Comparison of ENCODE assay signal across 1 fruit fly cellular context in genomic region chr2L:8543102-8543501, dm6.
TF ChIP-seq lines count a peak whose summit lies in the region.

No protein-coding gene starts in this region.

TF ChIP-seq in whole organism, embryonic, 481 proteins besides CTCF, POLR2A, EP300 and RAD21 (continued from another document):
- 0 out of 2 replicates have a peak, but pooled peaks have one; percentile 5 for TF ChIP-seq CG10321 (GFP tag; IDR thresholded peaks at IDR 0.05; lab: Robert Waterston, UW)
- peak; percentile 21 for TF ChIP-seq her (GFP tag; optimal IDR thresholded peaks at IDR 0.05; lab: Kevin White, UChicago)
- peak; percentile 27 for TF ChIP-seq caup (GFP tag; optimal IDR thresholded peaks at IDR 0.05; lab: Kevin White, UChicago; ENCODE audit: severe bottlenecking)
- peak; percentile 69 for TF ChIP-seq sens (GFP tag; lab: Kevin White, UChicago)
- TF ChIP-seq Med (GFP tag; lab: Kevin White, UChicago) = peak; percentile 76
- no peak for TF ChIP-seq emc (GFP tag; optimal IDR thresholded peaks at IDR 0.05; lab: Kevin White, UChicago)
- TF ChIP-seq sug (tag; optimal IDR thresholded peaks at IDR 0.05; lab: Kevin White, UChicago) = peak; percentile 18
- TF ChIP-seq pzg (GFP tag; optimal IDR thresholded peaks at IDR 0.05; lab: Kevin White, UChicago) = peak; percentile 31
- no peak for TF ChIP-seq CG8281 (tag; optimal IDR thresholded peaks at IDR 0.05; lab: Kevin White, UChicago)
- TF ChIP-seq Adf1 (GFP tag; IDR thresholded peaks at IDR 0.05; lab: Robert Waterston, UW) = peak; percentile 66
- TF ChIP-seq repo (GFP tag; optimal IDR thresholded peaks at IDR 0.05; lab: Kevin White, UChicago) = no peak
- peak; percentile 23 for TF ChIP-seq CG12391 (tag; optimal IDR thresholded peaks at IDR 0.05; lab: Kevin White, UChicago)
- peak in 1 of 2 experiments; percentile 6 for TF ChIP-seq chif (GFP tag; optimal IDR thresholded peaks at IDR 0.05; lab: Kevin White, UChicago)
- TF ChIP-seq zf30C (GFP tag; optimal IDR thresholded peaks at IDR 0.05; lab: Kevin White, UChicago) = peak; percentile 6
- TF ChIP-seq rib (GFP tag; IDR thresholded peaks at IDR 0.05; lab: Robert Waterston, UW) = peak; percentile 12; the same call in 1 of the 2 replicates
- TF ChIP-seq CG34224 (GFP tag; IDR thresholded peaks at IDR 0.05; lab: Robert Waterston, UW; ENCODE audit: partially characterized antibody) = peak; percentile 34; the same call in 2 of the 3 replicates
- peak; percentile 20 for TF ChIP-seq CG15514 (GFP tag; optimal IDR thresholded peaks at IDR 0.05; lab: Kevin White, UChicago)
- TF ChIP-seq CG9797 (GFP tag; optimal IDR thresholded peaks at IDR 0.05; lab: Kevin White, UChicago) = peak; percentile 71
- peak; percentile 6 for TF ChIP-seq gcm (GFP tag; optimal IDR thresholded peaks at IDR 0.05; lab: Kevin White, UChicago)
- no peak for TF ChIP-seq Camta (GFP tag; optimal IDR thresholded peaks at IDR 0.05; lab: Kevin White, UChicago)
- peak; percentile 65 for TF ChIP-seq bbx (GFP tag; IDR thresholded peaks at IDR 0.05; lab: Robert Waterston, UW; ENCODE audit: partially characterized antibody)
- peak; percentile 27; the same call in 1 of the 2 replicates for TF ChIP-seq ato (GFP tag; IDR thresholded peaks at IDR 0.05; lab: Robert Waterston, UW; ENCODE audit: partially characterized antibody)
- peak; percentile 44 for TF ChIP-seq wek (GFP tag; optimal IDR thresholded peaks at IDR 0.05; lab: Kevin White, UChicago)
- TF ChIP-seq CG2875 (GFP tag; optimal IDR thresholded peaks at IDR 0.05; lab: Kevin White, UChicago) = peak; percentile 41
- TF ChIP-seq Asciz (GFP tag; optimal IDR thresholded peaks at IDR 0.05; lab: Kevin White, UChicago) = peak; percentile 31
- TF ChIP-seq Ets97D (GFP tag; optimal IDR thresholded peaks at IDR 0.05; lab: Kevin White, UChicago) = peak; percentile 2
- TF ChIP-seq CG17359 (tag; optimal IDR thresholded peaks at IDR 0.05; lab: Kevin White, UChicago) = peak; percentile 15
- peak; percentile 16 for TF ChIP-seq Hmr (GFP tag; optimal IDR thresholded peaks at IDR 0.05; lab: Kevin White, UChicago)
- TF ChIP-seq CG9215 (GFP tag; IDR thresholded peaks at IDR 0.05; lab: Robert Waterston, UW) = no peak
- peak; percentile 99 for TF ChIP-seq CG3163 (GFP tag; optimal IDR thresholded peaks at IDR 0.05; lab: Kevin White, UChicago)
- TF ChIP-seq sd (tag; optimal IDR thresholded peaks at IDR 0.05; lab: Kevin White, UChicago) = no peak
- TF ChIP-seq bowl (GFP tag; IDR thresholded peaks at IDR 0.05; lab: Robert Waterston, UW) = no peak
- TF ChIP-seq CG34422 (GFP tag; IDR thresholded peaks at IDR 0.05; lab: Robert Waterston, UW) = peak; percentile 10; the same call in 1 of the 3 replicates
- TF ChIP-seq gfzf (GFP tag; optimal IDR thresholded peaks at IDR 0.05; lab: Kevin White, UChicago) = peak; percentile 92
- TF ChIP-seq CG33557 (GFP tag; optimal IDR thresholded peaks at IDR 0.05; lab: Kevin White, UChicago) = peak; percentile 41
- TF ChIP-seq CG13287 (GFP tag; IDR thresholded peaks at IDR 0.05; lab: Robert Waterston, UW; ENCODE audit: partially characterized antibody) = peak; percentile 60
- TF ChIP-seq grau (tag; optimal IDR thresholded peaks at IDR 0.05; lab: Kevin White, UChicago) = peak; percentile 18
- peak; percentile 59 for TF ChIP-seq CG10431 (GFP tag; optimal IDR thresholded peaks at IDR 0.05; lab: Kevin White, UChicago)
- TF ChIP-seq CG1603 (tag; optimal IDR thresholded peaks at IDR 0.05; lab: Kevin White, UChicago) = peak; percentile 55
- TF ChIP-seq MESR4 (GFP tag; optimal IDR thresholded peaks at IDR 0.05; lab: Kevin White, UChicago) = peak; percentile 1
- peak; percentile 27 for TF ChIP-seq CG12769 (tag; optimal IDR thresholded peaks at IDR 0.05; lab: Kevin White, UChicago)
- TF ChIP-seq crp (GFP tag; optimal IDR thresholded peaks at IDR 0.05; lab: Kevin White, UChicago) = peak in 1 of 2 experiments; percentile 21
- TF ChIP-seq chm (GFP tag; IDR thresholded peaks at IDR 0.05; lab: Robert Waterston, UW) = peak; percentile 86
- peak; percentile 87 for TF ChIP-seq pfk (GFP tag; optimal IDR thresholded peaks at IDR 0.05; lab: Kevin White, UChicago)
- no peak for TF ChIP-seq usp (GFP tag; optimal IDR thresholded peaks at IDR 0.05; lab: Kevin White, UChicago)
- TF ChIP-seq psq (GFP tag; optimal IDR thresholded peaks at IDR 0.05; lab: Kevin White, UChicago) = peak; percentile 62
- TF ChIP-seq CG18599 (GFP tag; optimal IDR thresholded peaks at IDR 0.05; lab: Kevin White, UChicago) = peak; percentile 20
- peak; percentile 4 for TF ChIP-seq CG15601 (tag; optimal IDR thresholded peaks at IDR 0.05; lab: Kevin White, UChicago)
- peak in 1 of 2 experiments; percentile 30 for TF ChIP-seq Pdp1 (GFP tag; optimal IDR thresholded peaks at IDR 0.05; lab: Kevin White, UChicago)
- peak; percentile 31 for TF ChIP-seq HmgZ (tag; optimal IDR thresholded peaks at IDR 0.05; lab: Kevin White, UChicago)
- TF ChIP-seq CG4617 (GFP tag; optimal IDR thresholded peaks at IDR 0.05; lab: Kevin White, UChicago; ENCODE audit: borderline replicate concordance) = peak; percentile 3
- peak; percentile 80; the same call in 2 of the 3 replicates for TF ChIP-seq ci (GFP tag; IDR thresholded peaks at IDR 0.05; lab: Robert Waterston, UW)
- TF ChIP-seq Jarid2 (GFP tag; optimal IDR thresholded peaks at IDR 0.05; lab: Kevin White, UChicago) = peak; percentile 87
- TF ChIP-seq shn (GFP tag; optimal IDR thresholded peaks at IDR 0.05; lab: Kevin White, UChicago) = no peak
- TF ChIP-seq dm (GFP tag; optimal IDR thresholded peaks at IDR 0.05; lab: Kevin White, UChicago) = peak; percentile 24
- TF ChIP-seq CG17829 (tag; optimal IDR thresholded peaks at IDR 0.05; lab: Kevin White, UChicago) = peak; percentile 42
- TF ChIP-seq NC2β (GFP tag; optimal IDR thresholded peaks at IDR 0.05; lab: Kevin White, UChicago) = peak; percentile 43
- TF ChIP-seq CG2202 (tag; optimal IDR thresholded peaks at IDR 0.05; lab: Kevin White, UChicago) = peak; percentile 14
- TF ChIP-seq CG2116 (GFP tag; optimal IDR thresholded peaks at IDR 0.05; lab: Kevin White, UChicago) = peak; percentile 9
- TF ChIP-seq crc (GFP tag; optimal IDR thresholded peaks at IDR 0.05; lab: Kevin White, UChicago) = no peak
- no peak for TF ChIP-seq so (GFP tag; IDR thresholded peaks at IDR 0.05; lab: Robert Waterston, UW)
- TF ChIP-seq lmd (GFP tag; IDR thresholded peaks at IDR 0.05; lab: Robert Waterston, UW) = no peak
- TF ChIP-seq CG32532 (GFP tag; IDR thresholded peaks at IDR 0.05; lab: Robert Waterston, UW) = peak; percentile 24; the same call in 1 of the 2 replicates
- no peak for TF ChIP-seq Kr (GFP tag; optimal IDR thresholded peaks at IDR 0.05; lab: Kevin White, UChicago)
- TF ChIP-seq HLH4C (GFP tag; IDR thresholded peaks at IDR 0.05; lab: Robert Waterston, UW; ENCODE audit: partially characterized antibody) = no peak
- TF ChIP-seq unc-4 (GFP tag; IDR thresholded peaks at IDR 0.05; lab: Robert Waterston, UW; ENCODE audit: partially characterized antibody) = 0 out of 2 replicates have a peak, but pooled peaks have one; percentile 21
- TF ChIP-seq al (GFP tag; IDR thresholded peaks at IDR 0.05; lab: Robert Waterston, UW) = no peak
- TF ChIP-seq CG8290 (GFP tag; optimal IDR thresholded peaks at IDR 0.05; lab: Kevin White, UChicago) = peak; percentile 51
- TF ChIP-seq CG8290 (tag; optimal IDR thresholded peaks at IDR 0.05; lab: Kevin White, UChicago) = peak in 1 of 2 experiments; percentile 45
- TF ChIP-seq CG33213 (GFP tag; optimal IDR thresholded peaks at IDR 0.05; lab: Kevin White, UChicago) = peak; percentile 38
- TF ChIP-seq peb (GFP tag; IDR thresholded peaks at IDR 0.05; lab: Robert Waterston, UW) = 0 out of 2 replicates have a peak, but pooled peaks have one; percentile 20
- TF ChIP-seq BEAF-32 (GFP tag; optimal IDR thresholded peaks at IDR 0.05; lab: Kevin White, UChicago) = peak; percentile 2
- TF ChIP-seq CG10267 (tag; optimal IDR thresholded peaks at IDR 0.05; lab: Kevin White, UChicago) = peak; percentile 17
- 0 out of 2 replicates have a peak, but pooled peaks have one; percentile 17 for TF ChIP-seq Atf6 (GFP tag; IDR thresholded peaks at IDR 0.05; lab: Robert Waterston, UW)
- TF ChIP-seq ara (GFP tag; IDR thresholded peaks at IDR 0.05; lab: Robert Waterston, UW) = no peak
- peak; percentile 29; the same call in 1 of the 2 replicates for TF ChIP-seq Scr (GFP tag; IDR thresholded peaks at IDR 0.05; lab: Robert Waterston, UW; ENCODE audit: partially characterized antibody)
- TF ChIP-seq twi (tag; optimal IDR thresholded peaks at IDR 0.05; lab: Kevin White, UChicago) = no peak
- no peak for TF ChIP-seq vfl (GFP tag; optimal IDR thresholded peaks at IDR 0.05; lab: Kevin White, UChicago)
- TF ChIP-seq Mes4 (GFP tag; optimal IDR thresholded peaks at IDR 0.05; lab: Kevin White, UChicago) = peak; percentile 20
- peak; percentile 19 for TF ChIP-seq D19A (tag; optimal IDR thresholded peaks at IDR 0.05; lab: Kevin White, UChicago)
- TF ChIP-seq CG17186 (GFP tag; optimal IDR thresholded peaks at IDR 0.05; lab: Kevin White, UChicago) = peak; percentile 7
- 0 out of 2 replicates have a peak, but pooled peaks have one; percentile 8 for TF ChIP-seq CG17328 (GFP tag; IDR thresholded peaks at IDR 0.05; lab: Robert Waterston, UW)
- peak; percentile 67 for TF ChIP-seq stwl (tag; optimal IDR thresholded peaks at IDR 0.05; lab: Kevin White, UChicago)
- no peak for TF ChIP-seq CG3838 (GFP tag; optimal IDR thresholded peaks at IDR 0.05; lab: Kevin White, UChicago)
- TF ChIP-seq lov (optimal IDR thresholded peaks at IDR 0.05; lab: Kevin White, UChicago) = no peak
- TF ChIP-seq lov (GFP tag; IDR thresholded peaks at IDR 0.05; lab: Robert Waterston, UW) = peak; percentile 25; the same call in 1 of the 3 replicates
- TF ChIP-seq tx (GFP tag; optimal IDR thresholded peaks at IDR 0.05; lab: Kevin White, UChicago) = no peak
- TF ChIP-seq Myb (GFP tag; optimal IDR thresholded peaks at IDR 0.05; lab: Kevin White, UChicago) = peak; percentile 1
- no peak for TF ChIP-seq ap (GFP tag; IDR thresholded peaks at IDR 0.05; lab: Robert Waterston, UW)
- peak; percentile 1 for TF ChIP-seq Mad (GFP tag; optimal IDR thresholded peaks at IDR 0.05; lab: Kevin White, UChicago)
- peak; percentile 4 for TF ChIP-seq CG18262 (tag; optimal IDR thresholded peaks at IDR 0.05; lab: Kevin White, UChicago)
- TF ChIP-seq Hand (GFP tag; optimal IDR thresholded peaks at IDR 0.05; lab: Kevin White, UChicago) = no peak
- TF ChIP-seq HLHmδ (GFP tag; optimal IDR thresholded peaks at IDR 0.05; lab: Kevin White, UChicago) = peak; percentile 92
- peak; percentile 9 for TF ChIP-seq CG10979 (tag; optimal IDR thresholded peaks at IDR 0.05; lab: Kevin White, UChicago)
- TF ChIP-seq nerfin-2 (GFP tag; IDR thresholded peaks at IDR 0.05; lab: Robert Waterston, UW; ENCODE audit: partially characterized antibody) = no peak
- peak; percentile 28 for TF ChIP-seq Bdp1 (GFP tag; optimal IDR thresholded peaks at IDR 0.05; lab: Kevin White, UChicago)
- peak; percentile 28 for TF ChIP-seq nom (GFP tag; optimal IDR thresholded peaks at IDR 0.05; lab: Kevin White, UChicago)
- TF ChIP-seq zfh1 (GFP tag; IDR thresholded peaks at IDR 0.05; lab: Robert Waterston, UW) = peak; percentile 10; the same call in 1 of the 3 replicates
- peak; percentile 58 for TF ChIP-seq onecut (GFP tag; IDR thresholded peaks at IDR 0.05; lab: Robert Waterston, UW)
- peak; percentile 38 for TF ChIP-seq ewg (GFP tag; optimal IDR thresholded peaks at IDR 0.05; lab: Kevin White, UChicago)
- peak; percentile 34 for TF ChIP-seq CG6765 (GFP tag; optimal IDR thresholded peaks at IDR 0.05; lab: Kevin White, UChicago)
- TF ChIP-seq CG2712 (tag; optimal IDR thresholded peaks at IDR 0.05; lab: Kevin White, UChicago) = peak; percentile 22
- peak; percentile 34; the same call in 1 of the 3 replicates for TF ChIP-seq row (GFP tag; IDR thresholded peaks at IDR 0.05; lab: Robert Waterston, UW)
- peak; percentile 15 for TF ChIP-seq PHDP (tag; optimal IDR thresholded peaks at IDR 0.05; lab: Kevin White, UChicago)
- peak; percentile 8 for TF ChIP-seq MTF-1 (GFP tag; optimal IDR thresholded peaks at IDR 0.05; lab: Kevin White, UChicago; ENCODE audit: borderline replicate concordance)
- TF ChIP-seq Meics (GFP tag; optimal IDR thresholded peaks at IDR 0.05; lab: Kevin White, UChicago) = peak; percentile 4
- TF ChIP-seq CG3407 (GFP tag; optimal IDR thresholded peaks at IDR 0.05; lab: Kevin White, UChicago) = peak; percentile 4
- peak; percentile 55; the same call in 1 of the 3 replicates for TF ChIP-seq z (GFP tag; IDR thresholded peaks at IDR 0.05; lab: Robert Waterston, UW)
- TF ChIP-seq dpn (GFP tag; optimal IDR thresholded peaks at IDR 0.05; lab: Kevin White, UChicago) = peak in 1 of 2 experiments; percentile 24
- TF ChIP-seq hb (GFP tag; IDR thresholded peaks at IDR 0.05; lab: Robert Waterston, UW; ENCODE audit: partially characterized antibody) = no peak
- peak; percentile 53 for TF ChIP-seq CG8924 (tag; optimal IDR thresholded peaks at IDR 0.05; lab: Kevin White, UChicago)
- TF ChIP-seq odd (GFP tag; optimal IDR thresholded peaks at IDR 0.05; lab: Kevin White, UChicago) = peak; percentile 10
- TF ChIP-seq Trl (optimal IDR thresholded peaks at IDR 0.05; lab: Kevin White, UChicago) = peak; percentile 71 to 81
- peak; percentile 40 for TF ChIP-seq Trl (GFP tag; optimal IDR thresholded peaks at IDR 0.05; lab: Kevin White, UChicago)
- TF ChIP-seq insv (GFP tag; optimal IDR thresholded peaks at IDR 0.05; lab: Kevin White, UChicago) = peak in 1 of 2 experiments; percentile 25
- TF ChIP-seq bsh (GFP tag; optimal IDR thresholded peaks at IDR 0.05; lab: Kevin White, UChicago) = no peak
